Fruit fly (Drosophila melanogaster) whole organism, embryonic: Measurements from ENCODE around the gene CG44040.
A peak's percentile ranks its signal among the peaks of the same experiment; 100 is the strongest.

Source experiments
- Antp ChIP-seq: fragments of 200-800 bp; sonication (Bioruptor generic); optimal IDR thresholded peaks from 3 replicates; lab custom pipeline; 2016; ENCODE audit warnings: missing biosample characterization, missing genetic modification characterization
- CG11093 ChIP-seq: fragments of 200-800 bp; sonication (Bioruptor generic); IDR thresholded peaks from 3 replicates; pipeline ENCODE4 v1.3.6; 2022; ENCODE audit warnings: missing biosample characterization, missing genetic modification characterization
- CG12155 ChIP-seq: fragments of 200-800 bp; sonication (Bioruptor generic); optimal IDR thresholded peaks from 3 replicates; lab custom pipeline; 2016; ENCODE audit warnings: missing biosample characterization, missing genetic modification characterization
- CG15073 ChIP-seq: fragments of 200-800 bp; sonication (Bioruptor generic); optimal IDR thresholded peaks from 2 replicates; lab custom pipeline; 2016; ENCODE audit warnings: missing biosample characterization, missing genetic modification characterization
- CG15601 ChIP-seq: fragments of 200-800 bp; sonication (Bioruptor generic); optimal IDR thresholded peaks from 3 replicates; lab custom pipeline; 2019; ENCODE audit warnings: missing biosample characterization, mild to moderate bottlenecking, missing genetic modification characterization, moderate library complexity
- CG16779 ChIP-seq: fragments of 200-800 bp; sonication (Bioruptor generic); IDR thresholded peaks from 2 replicates; pipeline ENCODE4 v1.3.6; 2022; ENCODE audit warnings: missing biosample characterization, missing genetic modification characterization
- CG3281 ChIP-seq: fragments of 200-800 bp; sonication (Bioruptor generic); optimal IDR thresholded peaks from 3 replicates; lab custom pipeline; 2017; ENCODE audit warnings: missing biosample characterization, mild to moderate bottlenecking, missing genetic modification characterization
- CG5245 ChIP-seq: fragments of 200-800 bp; sonication (Bioruptor generic); optimal IDR thresholded peaks from 3 replicates; lab custom pipeline; 2016; ENCODE audit warnings: missing biosample characterization, missing genetic modification characterization
- CG5953 ChIP-seq: fragments of 200-800 bp; sonication (Bioruptor generic); IDR thresholded peaks from 2 replicates; pipeline ENCODE4 v1.3.6; 2022; ENCODE audit warnings: missing biosample characterization, missing genetic modification characterization
- CG6791 ChIP-seq: fragments of 200-800 bp; sonication (Bioruptor generic); IDR thresholded peaks from 3 replicates; pipeline ENCODE4 v1.3.6; 2022; ENCODE audit warnings: missing biosample characterization, missing genetic modification characterization; ENCODE audit not compliant: partially characterized antibody
- CG6813 ChIP-seq: fragments of 200-800 bp; sonication (Bioruptor generic); optimal IDR thresholded peaks from 2 replicates; lab custom pipeline; 2017; ENCODE audit warnings: missing biosample characterization, missing genetic modification characterization, mild to moderate bottlenecking, moderate library complexity, missing genetic modification reagents
- CG7556 ChIP-seq: fragments of 200-800 bp; sonication (Bioruptor generic); optimal IDR thresholded peaks from 2 replicates; lab custom pipeline; 2017; ENCODE audit warnings: missing biosample characterization, mild to moderate bottlenecking, missing genetic modification characterization
- CG8388 ChIP-seq: fragments of 200-800 bp; sonication (Bioruptor generic); optimal IDR thresholded peaks from 2 replicates; lab custom pipeline; 2019; ENCODE audit warnings: missing biosample characterization, mild to moderate bottlenecking, missing genetic modification characterization, moderate library complexity
- CG9727 ChIP-seq: fragments of 200-800 bp; sonication (Bioruptor generic); optimal IDR thresholded peaks from 3 replicates; lab custom pipeline; 2017; ENCODE audit warnings: missing biosample characterization, mild to moderate bottlenecking, missing genetic modification characterization
- CG9797 ChIP-seq: fragments of 200-800 bp; sonication (Bioruptor generic); optimal IDR thresholded peaks from 3 replicates; lab custom pipeline; 2018; ENCODE audit warnings: missing biosample characterization, mild to moderate bottlenecking, missing genetic modification characterization
- CG9876 ChIP-seq: fragments of 200-800 bp; sonication (Bioruptor generic); optimal IDR thresholded peaks from 2 replicates; lab custom pipeline; 2016; ENCODE audit warnings: missing biosample characterization, missing genetic modification characterization
- Dek ChIP-seq: fragments of 200-800 bp; sonication (Bioruptor generic); optimal IDR thresholded peaks from 3 replicates; lab custom pipeline; 2019; ENCODE audit warnings: missing biosample characterization, mild to moderate bottlenecking, missing genetic modification characterization, moderate library complexity
- ERR ChIP-seq: fragments of 200-800 bp; sonication (Bioruptor generic); optimal IDR thresholded peaks from 2 replicates; lab custom pipeline; 2016; ENCODE audit warnings: missing biosample characterization, missing genetic modification characterization
- H15 ChIP-seq: fragments of 200-800 bp; sonication (Bioruptor generic); IDR thresholded peaks from 3 replicates; pipeline ENCODE4 v1.3.6; 2022; ENCODE audit warnings: missing biosample characterization, missing genetic modification characterization
- Hand ChIP-seq: fragments of 200-800 bp; sonication (Bioruptor generic); optimal IDR thresholded peaks from 2 replicates; lab custom pipeline; 2017; ENCODE audit warnings: mild to moderate bottlenecking, missing biosample characterization, missing genetic modification reagents, missing genetic modification characterization
- Hey ChIP-seq: fragments of 200-800 bp; sonication (Bioruptor generic); optimal IDR thresholded peaks from 3 replicates; lab custom pipeline; 2018; ENCODE audit warnings: missing biosample characterization, mild to moderate bottlenecking, missing genetic modification characterization
- HmgZ ChIP-seq: fragments of 200-800 bp; sonication (Bioruptor generic); optimal IDR thresholded peaks from 2 replicates; lab custom pipeline; 2018; ENCODE audit warnings: missing biosample characterization, mild to moderate bottlenecking, missing genetic modification characterization
- Lhr ChIP-seq: fragments of 200-800 bp; sonication (Bioruptor generic); optimal IDR thresholded peaks from 3 replicates; lab custom pipeline; 2017; ENCODE audit warnings: mild to moderate bottlenecking, missing biosample characterization, missing genetic modification reagents, missing genetic modification characterization
- Mrtf ChIP-seq: fragments of 200-800 bp; sonication (Bioruptor generic); IDR thresholded peaks from 3 replicates; pipeline ENCODE4 v1.3.6; 2022; ENCODE audit warnings: missing biosample characterization, missing genetic modification characterization
- Nf-YB ChIP-seq: fragments of 200-800 bp; sonication (Bioruptor generic); optimal IDR thresholded peaks from 3 replicates; lab custom pipeline; 2019; ENCODE audit warnings: missing biosample characterization, mild to moderate bottlenecking, missing genetic modification characterization, moderate library complexity
- NfI ChIP-seq: fragments of 200-800 bp; sonication (Bioruptor generic); optimal IDR thresholded peaks from 3 replicates; lab custom pipeline; 2018; ENCODE audit warnings: missing biosample characterization, mild to moderate bottlenecking, missing genetic modification characterization, moderate library complexity
- Poxn ChIP-seq: fragments of 200-800 bp; sonication (Bioruptor generic); IDR thresholded peaks from 2 replicates; pipeline ENCODE4 v1.3.6; 2022; ENCODE audit warnings: missing biosample characterization, missing genetic modification characterization
- Rfx ChIP-seq: fragments of 200-800 bp; sonication (Bioruptor generic); IDR thresholded peaks from 2 replicates; pipeline ENCODE4 v1.3.6; 2022; ENCODE audit warnings: missing biosample characterization, missing genetic modification characterization
- Tbp ChIP-seq: fragments of >200 bp; optimal IDR thresholded peaks from 2 replicates; lab custom pipeline; 2018; ENCODE audit warnings: missing biosample characterization, missing genetic modification characterization
- Trl ChIP-seq, 3 experiments: fragments of >200 bp in 2 of 3; fragments of 200-800 bp in 1 of 3; sonication (Bioruptor generic) in 1 of 3; optimal IDR thresholded peaks; 2 replicates in 1 of 3; 3 replicates in 2 of 3; lab custom pipeline; 2016 to 2017; ENCODE audit warnings: missing biosample characterization in 1 of 3, missing genetic modification characterization in 1 of 3
- ab ChIP-seq: fragments of 200-800 bp; sonication (Bioruptor generic); optimal IDR thresholded peaks from 2 replicates; lab custom pipeline; 2016; ENCODE audit warnings: missing biosample characterization, missing genetic modification characterization
- abd-A ChIP-seq: fragments of 200-800 bp; sonication (Bioruptor generic); optimal IDR thresholded peaks from 3 replicates; lab custom pipeline; 2019; ENCODE audit warnings: missing biosample characterization, mild to moderate bottlenecking, missing genetic modification characterization, moderate library complexity
- cad ChIP-seq: fragments of >200 bp; optimal IDR thresholded peaks from 2 replicates; lab custom pipeline; 2017; ENCODE audit warnings: missing biosample characterization, missing genetic modification characterization
- danr ChIP-seq: fragments of 200-800 bp; sonication (Bioruptor generic); IDR thresholded peaks from 2 replicates; pipeline ENCODE4 v1.3.6; 2022; ENCODE audit warnings: missing biosample characterization, missing genetic modification characterization
- fd3F ChIP-seq: fragments of 200-800 bp; sonication (Bioruptor generic); optimal IDR thresholded peaks from 2 replicates; lab custom pipeline; 2018; ENCODE audit warnings: missing biosample characterization, mild to moderate bottlenecking, missing genetic modification characterization, moderate library complexity
- gfzf ChIP-seq: fragments of 200-800 bp; sonication (Bioruptor generic); optimal IDR thresholded peaks from 2 replicates; lab custom pipeline; 2016; ENCODE audit warnings: missing biosample characterization, mild to moderate bottlenecking, missing genetic modification characterization, moderate library complexity
- grau ChIP-seq: fragments of 200-800 bp; optimal IDR thresholded peaks from 3 replicates; lab custom pipeline; 2019; ENCODE audit warnings: missing biosample characterization, mild to moderate bottlenecking, missing genetic modification characterization, moderate library complexity
- insv ChIP-seq, 2 experiments: fragments of 200-800 bp; sonication (Bioruptor generic); optimal IDR thresholded peaks; 3 replicates each; lab custom pipeline; 2016 to 2018; ENCODE audit warnings: missing biosample characterization in 2 of 2, missing genetic modification characterization in 2 of 2
- lab ChIP-seq: fragments of 200-800 bp; sonication (Bioruptor generic); optimal IDR thresholded peaks from 3 replicates; lab custom pipeline; 2017; ENCODE audit warnings: missing biosample characterization, missing genetic modification characterization, mild to moderate bottlenecking, moderate library complexity, missing genetic modification reagents
- pum ChIP-seq: fragments of 200-800 bp; sonication (Bioruptor generic); optimal IDR thresholded peaks from 2 replicates; lab custom pipeline; 2016; ENCODE audit warnings: missing biosample characterization, missing genetic modification characterization
- sima ChIP-seq: fragments of 200-800 bp; sonication (Bioruptor generic); optimal IDR thresholded peaks from 2 replicates; lab custom pipeline; 2016; ENCODE audit warnings: missing biosample characterization, missing genetic modification characterization
- slou ChIP-seq: fragments of 200-800 bp; sonication (Bioruptor generic); optimal IDR thresholded peaks from 3 replicates; lab custom pipeline; 2016; ENCODE audit warnings: missing biosample characterization, missing genetic modification characterization
- sob ChIP-seq: fragments of 200-800 bp; sonication (Bioruptor generic); IDR thresholded peaks from 2 replicates; pipeline ENCODE4 v1.3.6; 2022; ENCODE audit warnings: missing biosample characterization, missing genetic modification characterization
- stc ChIP-seq: fragments of 200-800 bp; sonication (Bioruptor generic); IDR thresholded peaks from 2 replicates; pipeline ENCODE4 v1.3.6; 2022; ENCODE audit warnings: missing biosample characterization, missing genetic modification characterization
- tin ChIP-seq: fragments of 200-800 bp; sonication (Bioruptor generic); optimal IDR thresholded peaks from 3 replicates; lab custom pipeline; 2016; ENCODE audit warnings: missing biosample characterization, missing genetic modification characterization
- ttk ChIP-seq: fragments of 200-800 bp; sonication (Bioruptor generic); IDR thresholded peaks from 2 replicates; pipeline ENCODE4 v2.1.2; 2022; ENCODE audit warnings: missing biosample characterization, missing genetic modification characterization
- vfl ChIP-seq: fragments of 200-800 bp; sonication (Bioruptor generic); optimal IDR thresholded peaks from 2 replicates; lab custom pipeline; 2016; ENCODE audit warnings: missing biosample characterization, missing genetic modification characterization
- yki ChIP-seq: fragments of >200 bp; optimal IDR thresholded peaks from 3 replicates; lab custom pipeline; 2018

CG44040 gene

dm6 chr3R:15277926-15278869 lies 42.0 kb upstream of the CG44040 start, which contains the start of the genes MRG15 and Tm1 (continued):
- TF ChIP-seq Antp (no peak), CG16779 (GFP tag; lab: Robert Waterston, UW) (no peak), Trl (optimal IDR thresholded peaks at IDR 0.05; lab: Kevin White, UChicago) (no peak), Trl (GFP tag; optimal IDR thresholded peaks at IDR 0.05; lab: Kevin White, UChicago) (no peak), Nf-YB (GFP tag; lab: Kevin White, UChicago) (no peak), lab (GFP tag; lab: Kevin White, UChicago) (no peak), danr (no peak), tin (GFP tag; lab: Kevin White, UChicago) (no peak), NfI (no peak), CG3281 (GFP tag; lab: Kevin White, UChicago) (no peak), fd3F (GFP tag; lab: Kevin White, UChicago) (no peak), Hand (GFP tag; lab: Kevin White, UChicago) (no peak), Lhr (GFP tag; lab: Kevin White, UChicago) (no peak), Hey (tag; lab: Kevin White, UChicago) (no peak), CG11093 (GFP tag; lab: Robert Waterston, UW) (no peak), CG15601 (no peak), Tbp (no peak), CG9727 (GFP tag; lab: Kevin White, UChicago) (peak; percentile 12)

- peak; percentile 24 for TF ChIP-seq CG5245
- TF ChIP-seq yki (lab: Kevin White, UChicago): peak; percentile 14
- TF ChIP-seq CG15073 (GFP tag; lab: Kevin White, UChicago): peak; percentile 31
- no peak for TF ChIP-seq Poxn
- peak; percentile 20 for TF ChIP-seq Dek (tag; lab: Kevin White, UChicago)
- TF ChIP-seq ab (GFP tag; lab: Kevin White, UChicago): no peak
- TF ChIP-seq cad: no peak
- TF ChIP-seq vfl (GFP tag; lab: Kevin White, UChicago): no peak
- TF ChIP-seq CG8388 (GFP tag; lab: Kevin White, UChicago): peak; percentile 74
- peak; percentile 47; the same call in 1 of the 2 replicates for TF ChIP-seq Rfx
- TF ChIP-seq sima (GFP tag; lab: Kevin White, UChicago): no peak
- TF ChIP-seq CG9876 (GFP tag; lab: Kevin White, UChicago): no peak
- no peak for TF ChIP-seq CG6791 (GFP tag; lab: Robert Waterston, UW)
- 0 out of 3 replicates have a peak, but pooled peaks have one; percentile 44 for TF ChIP-seq H15 (GFP tag; lab: Robert Waterston, UW)
- TF ChIP-seq stc (GFP tag; lab: Robert Waterston, UW): no peak; the same call in 1 of the 2 replicates
- TF ChIP-seq grau (tag; lab: Kevin White, UChicago): peak; percentile 80
- no peak for TF ChIP-seq insv (GFP tag; optimal IDR thresholded peaks at IDR 0.05; lab: Kevin White, UChicago)
- TF ChIP-seq ERR (GFP tag; lab: Kevin White, UChicago): no peak
- 0 out of 2 replicates have a peak, but pooled peaks have one; percentile 34 for TF ChIP-seq sob
- TF ChIP-seq CG5953: no peak
- peak; percentile 85 for TF ChIP-seq CG7556
- TF ChIP-seq abd-A (tag; lab: Kevin White, UChicago): no peak
- TF ChIP-seq slou (GFP tag; lab: Kevin White, UChicago): no peak
- no peak for TF ChIP-seq gfzf (GFP tag; lab: Kevin White, UChicago)
- peak; percentile 33 for TF ChIP-seq CG6813
- TF ChIP-seq ttk (GFP tag; lab: Robert Waterston, UW): peak; percentile 63
- TF ChIP-seq HmgZ (tag; lab: Kevin White, UChicago): no peak
- TF ChIP-seq Mrtf: no peak
- peak; percentile 47 for TF ChIP-seq CG12155
- TF ChIP-seq CG9797 (GFP tag; lab: Kevin White, UChicago): no peak
- peak; percentile 20 for TF ChIP-seq pum
Observed at dm6 chr3R:15280619-15281334, 39.4 kb upstream of the CG44040 start.
